Fruit fly (Drosophila melanogaster) whole organism, embryonic: Measurements from ENCODE around the gene Nepl13.
A peak's percentile ranks its signal among the peaks of the same experiment; 100 is the strongest.

ENCODE experiments used
- B-H2 ChIP-seq: fragments of 200-800 bp; sonication (Bioruptor generic); optimal IDR thresholded peaks from 2 replicates; lab custom pipeline; 2018; ENCODE audit warnings: missing biosample characterization, mild to moderate bottlenecking, missing genetic modification characterization
- Bgb ChIP-seq: fragments of 200-800 bp; sonication (Bioruptor generic); IDR thresholded peaks from 2 replicates; pipeline ENCODE4 v1.3.6; 2022; ENCODE audit warnings: missing biosample characterization, missing genetic modification characterization; ENCODE audit not compliant: partially characterized antibody
- CG11504 ChIP-seq: fragments of 200-800 bp; sonication (Bioruptor generic); optimal IDR thresholded peaks from 3 replicates; lab custom pipeline; 2019; ENCODE audit warnings: missing biosample characterization, mild to moderate bottlenecking, missing genetic modification characterization, moderate library complexity
- CG11695 ChIP-seq: fragments of 200-800 bp; sonication (Bioruptor generic); IDR thresholded peaks from 3 replicates; pipeline ENCODE4 v1.3.6; 2022; ENCODE audit warnings: missing biosample characterization, missing genetic modification characterization
- CG13424 ChIP-seq: fragments of 200-800 bp; sonication (Bioruptor generic); optimal IDR thresholded peaks from 2 replicates; lab custom pipeline; 2019; ENCODE audit warnings: missing biosample characterization, mild to moderate bottlenecking, missing genetic modification characterization, moderate library complexity
- CG14710 ChIP-seq: fragments of 200-800 bp; sonication (Bioruptor generic); optimal IDR thresholded peaks from 3 replicates; lab custom pipeline; 2019; ENCODE audit warnings: missing biosample characterization, mild to moderate bottlenecking, missing genetic modification characterization, moderate library complexity
- CG16813 ChIP-seq: fragments of 200-800 bp; sonication (Bioruptor generic); IDR thresholded peaks from 3 replicates; pipeline ENCODE4 v1.3.6; 2022; ENCODE audit warnings: missing biosample characterization, missing genetic modification characterization; ENCODE audit not compliant: partially characterized antibody
- CG17359 ChIP-seq: fragments of 200-800 bp; sonication (Bioruptor generic); optimal IDR thresholded peaks from 3 replicates; lab custom pipeline; 2018; ENCODE audit warnings: missing biosample characterization, mild to moderate bottlenecking, missing genetic modification characterization, moderate library complexity
- CG17802 ChIP-seq: fragments of 200-800 bp; sonication (Bioruptor generic); optimal IDR thresholded peaks from 2 replicates; lab custom pipeline; 2018; ENCODE audit warnings: missing biosample characterization, mild to moderate bottlenecking, missing genetic modification characterization, moderate library complexity
- CG2199 ChIP-seq: fragments of 200-800 bp; sonication (Bioruptor generic); IDR thresholded peaks from 3 replicates; pipeline ENCODE4 v1.3.6; 2022; ENCODE audit warnings: missing biosample characterization, missing genetic modification characterization
- CG2712 ChIP-seq: fragments of 200-800 bp; optimal IDR thresholded peaks from 3 replicates; lab custom pipeline; 2019; ENCODE audit warnings: missing biosample characterization, mild to moderate bottlenecking, missing genetic modification characterization, moderate library complexity
- CG33557 ChIP-seq: fragments of 200-800 bp; sonication (Bioruptor generic); optimal IDR thresholded peaks from 2 replicates; lab custom pipeline; 2019; ENCODE audit warnings: missing biosample characterization, mild to moderate bottlenecking, missing genetic modification characterization, moderate library complexity
- CG3847 ChIP-seq: fragments of 200-800 bp; sonication (Bioruptor generic); IDR thresholded peaks from 2 replicates; pipeline ENCODE4 v1.3.6; 2022; ENCODE audit warnings: missing biosample characterization, missing genetic modification characterization
- CG42726 ChIP-seq: fragments of 200-800 bp; sonication (Bioruptor generic); IDR thresholded peaks from 2 replicates; pipeline ENCODE4 v1.3.6; 2022; ENCODE audit warnings: missing biosample characterization, missing genetic modification characterization; ENCODE audit not compliant: partially characterized antibody
- CG4424 ChIP-seq: fragments of 200-800 bp; sonication (Bioruptor generic); optimal IDR thresholded peaks from 3 replicates; lab custom pipeline; 2016; ENCODE audit warnings: missing biosample characterization, missing genetic modification characterization
- CG6654 ChIP-seq: fragments of 200-800 bp; sonication (Bioruptor generic); optimal IDR thresholded peaks from 2 replicates; lab custom pipeline; 2017; ENCODE audit warnings: missing biosample characterization, mild to moderate bottlenecking, missing genetic modification characterization
- CG6791 ChIP-seq: fragments of 200-800 bp; sonication (Bioruptor generic); IDR thresholded peaks from 3 replicates; pipeline ENCODE4 v1.3.6; 2022; ENCODE audit warnings: missing biosample characterization, missing genetic modification characterization; ENCODE audit not compliant: partially characterized antibody
- CG6854 ChIP-seq: fragments of 200-800 bp; sonication (Bioruptor generic); optimal IDR thresholded peaks from 3 replicates; lab custom pipeline; 2017; ENCODE audit warnings: missing biosample characterization, mild to moderate bottlenecking, missing genetic modification characterization
- CG7839 ChIP-seq: fragments of 200-800 bp; sonication (Bioruptor generic); optimal IDR thresholded peaks from 3 replicates; lab custom pipeline; 2018; ENCODE audit warnings: missing biosample characterization, mild to moderate bottlenecking, missing genetic modification characterization, moderate library complexity
- CG9817 ChIP-seq: fragments of 200-800 bp; sonication (Bioruptor generic); optimal IDR thresholded peaks from 2 replicates; lab custom pipeline; 2018; ENCODE audit warnings: missing biosample characterization, mild to moderate bottlenecking, missing genetic modification characterization, moderate library complexity
- Dek ChIP-seq: fragments of 200-800 bp; sonication (Bioruptor generic); optimal IDR thresholded peaks from 3 replicates; lab custom pipeline; 2019; ENCODE audit warnings: missing biosample characterization, mild to moderate bottlenecking, missing genetic modification characterization, moderate library complexity
- Ets65A ChIP-seq: fragments of 200-800 bp; sonication (Bioruptor generic); peaks from one replicate; lab custom pipeline; 2016; ENCODE audit warnings: missing biosample characterization, missing genetic modification characterization
- HLH4C ChIP-seq: fragments of 200-800 bp; sonication (Bioruptor generic); IDR thresholded peaks from 3 replicates; pipeline ENCODE4 v1.3.6; 2022; ENCODE audit warnings: missing biosample characterization, missing genetic modification characterization; ENCODE audit not compliant: partially characterized antibody
- HmgD ChIP-seq: fragments of 200-800 bp; sonication (Bioruptor generic); optimal IDR thresholded peaks from 3 replicates; lab custom pipeline; 2016; ENCODE audit warnings: missing biosample characterization, missing genetic modification characterization
- HmgZ ChIP-seq: fragments of 200-800 bp; sonication (Bioruptor generic); optimal IDR thresholded peaks from 2 replicates; lab custom pipeline; 2018; ENCODE audit warnings: missing biosample characterization, mild to moderate bottlenecking, missing genetic modification characterization
- Jarid2 ChIP-seq: fragments of 200-800 bp; sonication (Bioruptor generic); optimal IDR thresholded peaks from 3 replicates; lab custom pipeline; 2017; ENCODE audit warnings: mild to moderate bottlenecking, missing biosample characterization, missing genetic modification reagents, missing genetic modification characterization
- Opbp ChIP-seq: fragments of 200-800 bp; sonication (Bioruptor generic); IDR thresholded peaks from 3 replicates; pipeline ENCODE4 v1.3.6; 2022; ENCODE audit warnings: missing biosample characterization, missing genetic modification characterization; ENCODE audit not compliant: partially characterized antibody
- Scr ChIP-seq: fragments of 200-800 bp; sonication (Bioruptor generic); IDR thresholded peaks from 2 replicates; pipeline ENCODE4 v1.3.6; 2022; ENCODE audit warnings: missing biosample characterization, missing genetic modification characterization; ENCODE audit not compliant: partially characterized antibody
- Sry-β ChIP-seq: fragments of 200-800 bp; sonication (Bioruptor generic); optimal IDR thresholded peaks from 2 replicates; lab custom pipeline; 2018; ENCODE audit warnings: missing biosample characterization, mild to moderate bottlenecking, missing genetic modification characterization, moderate library complexity
- Ssrp ChIP-seq: fragments of 200-800 bp; sonication (Bioruptor generic); optimal IDR thresholded peaks from 2 replicates; lab custom pipeline; 2018; ENCODE audit warnings: missing biosample characterization, mild to moderate bottlenecking, missing genetic modification characterization, moderate library complexity
- amos ChIP-seq: fragments of 200-800 bp; sonication (Bioruptor generic); IDR thresholded peaks from 2 replicates; pipeline ENCODE4 v1.3.6; 2022; ENCODE audit warnings: missing biosample characterization, missing genetic modification characterization; ENCODE audit not compliant: partially characterized antibody
- bbx ChIP-seq: fragments of 200-800 bp; sonication (Bioruptor generic); IDR thresholded peaks from 2 replicates; pipeline ENCODE4 v1.3.6; 2022; ENCODE audit warnings: missing biosample characterization, missing genetic modification characterization; ENCODE audit not compliant: partially characterized antibody
- crp ChIP-seq, 2 experiments: fragments of 200-800 bp; sonication (Bioruptor generic); optimal IDR thresholded peaks; 2 replicates in 1 of 2; 3 replicates in 1 of 2; lab custom pipeline; 2017; ENCODE audit warnings: missing biosample characterization in 2 of 2, missing genetic modification characterization in 2 of 2, mild to moderate bottlenecking in 1 of 2, moderate library complexity in 1 of 2
- disco-r ChIP-seq: fragments of 200-800 bp; sonication (Bioruptor generic); optimal IDR thresholded peaks from 2 replicates; lab custom pipeline; 2016; ENCODE audit warnings: missing biosample characterization, missing genetic modification characterization
- fd102C ChIP-seq: fragments of 200-800 bp; sonication (Bioruptor generic); optimal IDR thresholded peaks from 2 replicates; lab custom pipeline; 2018; ENCODE audit warnings: missing biosample characterization, mild to moderate bottlenecking, missing genetic modification characterization, moderate library complexity
- fu2 ChIP-seq: fragments of 200-800 bp; sonication (Bioruptor generic); optimal IDR thresholded peaks from 2 replicates; lab custom pipeline; 2016; ENCODE audit warnings: missing biosample characterization, missing genetic modification characterization
- hb ChIP-seq: fragments of 200-800 bp; sonication (Bioruptor generic); IDR thresholded peaks from 3 replicates; pipeline ENCODE4 v1.3.6; 2022; ENCODE audit warnings: missing biosample characterization, missing genetic modification characterization; ENCODE audit not compliant: partially characterized antibody
- knrl ChIP-seq: fragments of 200-800 bp; sonication (Bioruptor generic); IDR thresholded peaks from 3 replicates; pipeline ENCODE4 v1.3.6; 2022; ENCODE audit warnings: missing biosample characterization, missing genetic modification characterization; ENCODE audit not compliant: partially characterized antibody
- nerfin-2 ChIP-seq: fragments of 200-800 bp; sonication (Bioruptor generic); IDR thresholded peaks from 2 replicates; pipeline ENCODE4 v1.3.6; 2022; ENCODE audit warnings: missing biosample characterization, missing genetic modification characterization; ENCODE audit not compliant: partially characterized antibody
- nmo ChIP-seq: fragments of 200-800 bp; sonication (Bioruptor generic); optimal IDR thresholded peaks from 2 replicates; lab custom pipeline; 2018; ENCODE audit warnings: missing biosample characterization, mild to moderate bottlenecking, missing genetic modification characterization, moderate library complexity
- tna ChIP-seq: fragments of 200-800 bp; sonication (Bioruptor generic); IDR thresholded peaks from 2 replicates; pipeline ENCODE4 v1.3.6; 2022; ENCODE audit warnings: missing biosample characterization, missing genetic modification characterization; ENCODE audit not compliant: partially characterized antibody
- trem ChIP-seq: fragments of 200-800 bp; optimal IDR thresholded peaks from 3 replicates; lab custom pipeline; 2019; ENCODE audit warnings: missing biosample characterization, mild to moderate bottlenecking, missing genetic modification characterization, moderate library complexity

Nepl13 gene

DNA sequence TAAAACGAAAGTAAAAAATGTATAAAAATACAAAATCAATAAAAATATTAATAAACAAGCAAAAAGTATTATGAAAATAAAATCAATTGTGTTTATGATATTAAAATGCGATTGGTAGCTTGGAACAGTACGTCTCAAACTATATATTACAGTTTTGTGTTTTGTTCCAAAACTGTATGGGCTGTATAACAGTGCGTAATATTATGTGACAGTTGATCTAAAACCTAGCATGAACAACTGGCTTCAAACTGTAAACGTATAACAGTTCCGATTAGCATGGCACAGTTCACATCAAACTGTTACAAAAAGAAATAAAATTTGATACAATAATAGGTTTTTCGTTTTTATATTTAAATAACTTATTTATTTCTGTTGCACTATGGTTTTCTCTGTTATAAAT, 33.1 kb upstream of the Nepl13 start (continued):
- TF ChIP-seq CG13424 (tag; lab: Kevin White, UChicago) (peak; percentile 19), fu2 (no peak), CG17802 (no peak), fd102C (GFP tag; lab: Kevin White, UChicago) (no peak), CG6854 (GFP tag; lab: Kevin White, UChicago) (peak; percentile 84), bbx (peak; percentile 68), CG9817 (tag; lab: Kevin White, UChicago) (peak; percentile 22), Bgb (GFP tag; lab: Robert Waterston, UW) (peak; percentile 73), CG2712 (tag; lab: Kevin White, UChicago) (peak; percentile 35), CG4424 (no peak), CG6654 (GFP tag; lab: Kevin White, UChicago) (peak; percentile 100), CG2199 (GFP tag; lab: Robert Waterston, UW) (peak; percentile 96), nmo (GFP tag; lab: Kevin White, UChicago) (peak; percentile 55), disco-r (GFP tag; lab: Kevin White, UChicago) (peak; percentile 9), Ets65A (GFP tag; lab: Kevin White, UChicago) (peak; percentile 39), CG6791 (GFP tag; lab: Robert Waterston, UW) (peak; percentile 71; the same call in 1 of the 3 replicates), HmgD (GFP tag; lab: Kevin White, UChicago) (peak; percentile 53), CG11504 (peak; percentile 68), nerfin-2 (GFP tag; lab: Robert Waterston, UW) (0 out of 2 replicates have a peak, but pooled peaks have one; percentile 51), Dek (tag; lab: Kevin White, UChicago) (peak; percentile 64), crp (GFP tag; optimal IDR thresholded peaks at IDR 0.05; lab: Kevin White, UChicago) (no peak), tna (GFP tag; lab: Robert Waterston, UW) (peak; percentile 47; the same call in 1 of the 2 replicates), CG14710 (tag; lab: Kevin White, UChicago) (peak; percentile 19), CG16813 (GFP tag; lab: Robert Waterston, UW) (peak; percentile 60), knrl (peak; percentile 87), trem (tag; lab: Kevin White, UChicago) (peak; percentile 6), hb (peak; percentile 68; the same call in 2 of the 3 replicates), CG17359 (tag; lab: Kevin White, UChicago) (no peak), B-H2 (GFP tag; lab: Kevin White, UChicago) (peak; percentile 37), Sry-β (GFP tag; lab: Kevin White, UChicago) (no peak), CG3847 (GFP tag; lab: Robert Waterston, UW) (0 out of 2 replicates have a peak, but pooled peaks have one; percentile 8), Jarid2 (peak; percentile 1), Opbp (peak; percentile 81), amos (GFP tag; lab: Robert Waterston, UW) (peak; percentile 64; the same call in 1 of the 2 replicates), CG11695 (no peak), CG7839 (peak; percentile 42), HLH4C (peak; percentile 55; the same call in 1 of the 3 replicates), CG33557 (GFP tag; lab: Kevin White, UChicago) (peak; percentile 8), Scr (GFP tag; lab: Robert Waterston, UW) (peak; percentile 53), Ssrp (tag; lab: Kevin White, UChicago) (peak; percentile 58), CG42726 (GFP tag; lab: Robert Waterston, UW) (peak; percentile 76), HmgZ (tag; lab: Kevin White, UChicago) (peak; percentile 30)
- TF ChIP-seq, all 482 proteins: peak for 52
